Fruit fly (Drosophila melanogaster) whole organism, embryonic: ENCODE data around the gene Rab23.

Source experiments
- CG11398 ChIP-seq: fragments of 200-800 bp; sonication (Bioruptor generic); optimal IDR thresholded peaks from 2 replicates; lab custom pipeline; 2016; ENCODE audit warnings: missing biosample characterization, missing genetic modification characterization
- CG13123 ChIP-seq: fragments of 200-800 bp; sonication (Bioruptor generic); optimal IDR thresholded peaks from 2 replicates; lab custom pipeline; 2016; ENCODE audit warnings: missing biosample characterization, missing genetic modification characterization
- CG13624 ChIP-seq: fragments of 200-800 bp; sonication (Bioruptor generic); optimal IDR thresholded peaks from 2 replicates; lab custom pipeline; 2016; ENCODE audit warnings: missing biosample characterization, missing genetic modification characterization
- CG14860 ChIP-seq: fragments of 200-800 bp; sonication (Bioruptor generic); IDR thresholded peaks from 3 replicates; pipeline ENCODE4 v1.3.6; 2022; ENCODE audit warnings: missing biosample characterization, missing genetic modification characterization; ENCODE audit not compliant: partially characterized antibody
- CG17829 ChIP-seq: fragments of 200-800 bp; optimal IDR thresholded peaks from 2 replicates; lab custom pipeline; 2019; ENCODE audit warnings: missing biosample characterization, mild to moderate bottlenecking, missing genetic modification characterization, moderate library complexity
- CG18011 ChIP-seq: fragments of 200-800 bp; sonication (Bioruptor generic); optimal IDR thresholded peaks from 2 replicates; lab custom pipeline; 2017; ENCODE audit warnings: missing biosample characterization, missing genetic modification characterization, mild to moderate bottlenecking, moderate library complexity, missing genotype
- CG31388 ChIP-seq: fragments of 200-800 bp; sonication (Bioruptor generic); optimal IDR thresholded peaks from 2 replicates; lab custom pipeline; 2016; ENCODE audit warnings: missing biosample characterization, missing genetic modification characterization
- CG31441 ChIP-seq: fragments of 200-800 bp; sonication (Bioruptor generic); IDR thresholded peaks from 2 replicates; pipeline ENCODE4 v1.3.6; 2022; ENCODE audit warnings: missing biosample characterization, missing genetic modification characterization
- CG3407 ChIP-seq: fragments of 200-800 bp; sonication (Bioruptor generic); optimal IDR thresholded peaks from 2 replicates; lab custom pipeline; 2018; ENCODE audit warnings: missing biosample characterization, mild to moderate bottlenecking, missing genetic modification characterization
- CG3995 ChIP-seq: fragments of 200-800 bp; sonication (Bioruptor generic); optimal IDR thresholded peaks from 3 replicates; lab custom pipeline; 2016; ENCODE audit warnings: missing biosample characterization, missing genetic modification characterization
- CG6765 ChIP-seq: fragments of 200-800 bp; sonication (Bioruptor generic); optimal IDR thresholded peaks from 3 replicates; lab custom pipeline; 2017; ENCODE audit warnings: missing biosample characterization, mild to moderate bottlenecking, missing genetic modification characterization
- CG8924 ChIP-seq: fragments of 200-800 bp; optimal IDR thresholded peaks from 3 replicates; lab custom pipeline; 2019; ENCODE audit warnings: missing biosample characterization, mild to moderate bottlenecking, missing genetic modification characterization, moderate library complexity
- CG9727 ChIP-seq: fragments of 200-800 bp; sonication (Bioruptor generic); optimal IDR thresholded peaks from 3 replicates; lab custom pipeline; 2017; ENCODE audit warnings: missing biosample characterization, mild to moderate bottlenecking, missing genetic modification characterization
- CG9932 ChIP-seq: fragments of 200-800 bp; sonication (Bioruptor generic); IDR thresholded peaks from 2 replicates; pipeline ENCODE4 v1.3.6; 2022; ENCODE audit warnings: missing biosample characterization, missing genetic modification characterization
- D19A ChIP-seq: fragments of 200-800 bp; optimal IDR thresholded peaks from 3 replicates; lab custom pipeline; 2019; ENCODE audit warnings: missing biosample characterization, mild to moderate bottlenecking, missing genetic modification characterization, moderate library complexity
- Dad ChIP-seq: fragments of 200-800 bp; sonication (Bioruptor generic); optimal IDR thresholded peaks from 3 replicates; lab custom pipeline; 2016; ENCODE audit warnings: missing biosample characterization, missing genetic modification characterization
- Dfd ChIP-seq, 2 experiments: fragments of >200 bp; optimal IDR thresholded peaks; 2 replicates each; lab custom pipeline; 2017; ENCODE audit warnings: missing biosample characterization in 2 of 2, missing genetic modification characterization in 2 of 2
- Ets65A ChIP-seq: fragments of 200-800 bp; sonication (Bioruptor generic); peaks from one replicate; lab custom pipeline; 2016; ENCODE audit warnings: missing biosample characterization, missing genetic modification characterization
- Fer2 ChIP-seq: fragments of 200-800 bp; sonication (Bioruptor generic); optimal IDR thresholded peaks from 2 replicates; lab custom pipeline; 2018; ENCODE audit warnings: missing biosample characterization, mild to moderate bottlenecking, missing genetic modification characterization, moderate library complexity
- HLH4C ChIP-seq: fragments of 200-800 bp; sonication (Bioruptor generic); IDR thresholded peaks from 3 replicates; pipeline ENCODE4 v1.3.6; 2022; ENCODE audit warnings: missing biosample characterization, missing genetic modification characterization; ENCODE audit not compliant: partially characterized antibody
- Hey ChIP-seq: fragments of 200-800 bp; sonication (Bioruptor generic); optimal IDR thresholded peaks from 3 replicates; lab custom pipeline; 2018; ENCODE audit warnings: missing biosample characterization, mild to moderate bottlenecking, missing genetic modification characterization
- Hr78 ChIP-seq, 2 experiments: fragments of 200-800 bp in 1 of 2; fragments of >200 bp in 1 of 2; sonication (Bioruptor generic) in 1 of 2; optimal IDR thresholded peaks; 2 replicates each; lab custom pipeline; 2017 to 2019; ENCODE audit warnings: missing biosample characterization in 2 of 2, missing genetic modification characterization in 2 of 2, mild to moderate bottlenecking in 1 of 2, moderate library complexity in 1 of 2
- MBD-R2 ChIP-seq: fragments of 200-800 bp; sonication (Bioruptor generic); IDR thresholded peaks from 2 replicates; pipeline ENCODE4 v1.3.6; 2022; ENCODE audit warnings: missing biosample characterization, missing genetic modification characterization
- Nf-YB ChIP-seq: fragments of 200-800 bp; sonication (Bioruptor generic); optimal IDR thresholded peaks from 3 replicates; lab custom pipeline; 2019; ENCODE audit warnings: missing biosample characterization, mild to moderate bottlenecking, missing genetic modification characterization, moderate library complexity
- NfI ChIP-seq: fragments of 200-800 bp; sonication (Bioruptor generic); optimal IDR thresholded peaks from 3 replicates; lab custom pipeline; 2018; ENCODE audit warnings: missing biosample characterization, mild to moderate bottlenecking, missing genetic modification characterization, moderate library complexity
- Oaz ChIP-seq: fragments of 200-800 bp; sonication (Bioruptor generic); IDR thresholded peaks from 2 replicates; pipeline ENCODE4 v1.3.6; 2022; ENCODE audit warnings: missing biosample characterization, missing genetic modification characterization
- TFAM ChIP-seq: fragments of 200-800 bp; sonication (Bioruptor generic); optimal IDR thresholded peaks from 2 replicates; lab custom pipeline; 2017; ENCODE audit warnings: missing biosample characterization, missing genetic modification characterization, inconsistent platforms
- ab ChIP-seq: fragments of 200-800 bp; sonication (Bioruptor generic); optimal IDR thresholded peaks from 2 replicates; lab custom pipeline; 2016; ENCODE audit warnings: missing biosample characterization, missing genetic modification characterization
- bsh ChIP-seq, 2 experiments: fragments of 200-800 bp; sonication (Bioruptor generic); optimal IDR thresholded peaks; 2 replicates each; lab custom pipeline; 2017 to 2018; ENCODE audit warnings: mild to moderate bottlenecking in 2 of 2, missing biosample characterization in 2 of 2, missing genetic modification characterization in 2 of 2, moderate library complexity in 1 of 2
- cad ChIP-seq: fragments of >200 bp; optimal IDR thresholded peaks from 2 replicates; lab custom pipeline; 2017; ENCODE audit warnings: missing biosample characterization, missing genetic modification characterization
- crc ChIP-seq: fragments of 200-800 bp; sonication (Bioruptor generic); optimal IDR thresholded peaks from 2 replicates; lab custom pipeline; 2016; ENCODE audit warnings: missing biosample characterization, missing genetic modification characterization
- croc ChIP-seq: fragments of 200-800 bp; sonication (Bioruptor generic); conservative IDR thresholded peaks from 3 replicates; pipeline ENCODE4 v1.3.6; 2022; ENCODE audit warnings: missing biosample characterization, missing genetic modification characterization
- dimm ChIP-seq: fragments of 200-800 bp; sonication (Bioruptor generic); IDR thresholded peaks from 2 replicates; pipeline ENCODE4 v1.3.6; 2022; ENCODE audit warnings: missing biosample characterization, missing genetic modification characterization
- dmrt99B ChIP-seq: fragments of 200-800 bp; sonication (Bioruptor generic); optimal IDR thresholded peaks from 2 replicates; lab custom pipeline; 2018; ENCODE audit warnings: missing biosample characterization, mild to moderate bottlenecking, missing genetic modification characterization, moderate library complexity
- fru ChIP-seq: fragments of >200 bp; optimal IDR thresholded peaks from 2 replicates; lab custom pipeline; 2017
- grau ChIP-seq: fragments of 200-800 bp; optimal IDR thresholded peaks from 3 replicates; lab custom pipeline; 2019; ENCODE audit warnings: missing biosample characterization, mild to moderate bottlenecking, missing genetic modification characterization, moderate library complexity
- h ChIP-seq: fragments of >200 bp; optimal IDR thresholded peaks from 2 replicates; lab custom pipeline; 2017
- hb ChIP-seq: fragments of 200-800 bp; sonication (Bioruptor generic); IDR thresholded peaks from 3 replicates; pipeline ENCODE4 v1.3.6; 2022; ENCODE audit warnings: missing biosample characterization, missing genetic modification characterization; ENCODE audit not compliant: partially characterized antibody
- ind ChIP-seq: fragments of 200-800 bp; sonication (Bioruptor generic); optimal IDR thresholded peaks from 3 replicates; lab custom pipeline; 2016; ENCODE audit warnings: missing biosample characterization, missing genetic modification characterization
- jing ChIP-seq: fragments of 200-800 bp; sonication (Bioruptor generic); optimal IDR thresholded peaks from 2 replicates; lab custom pipeline; 2018; ENCODE audit warnings: missing biosample characterization, mild to moderate bottlenecking, missing genetic modification characterization
- ken ChIP-seq: fragments of 200-800 bp; sonication (Bioruptor generic); IDR thresholded peaks from 3 replicates; pipeline ENCODE4 v1.3.6; 2022; ENCODE audit warnings: missing biosample characterization, missing genetic modification characterization
- org-1 ChIP-seq: fragments of 200-800 bp; sonication (Bioruptor generic); optimal IDR thresholded peaks from 2 replicates; lab custom pipeline; 2017; ENCODE audit warnings: missing biosample characterization, missing genetic modification characterization
- peb ChIP-seq: fragments of 200-800 bp; sonication (Bioruptor generic); IDR thresholded peaks from 2 replicates; pipeline ENCODE4 v1.3.6; 2022; ENCODE audit warnings: missing biosample characterization, missing genetic modification characterization
- salm ChIP-seq: fragments of 200-800 bp; sonication (Bioruptor generic); optimal IDR thresholded peaks from 2 replicates; lab custom pipeline; 2018; ENCODE audit warnings: missing biosample characterization, mild to moderate bottlenecking, missing genetic modification characterization
- sc ChIP-seq, 3 experiments: fragments of >200 bp in 2 of 3; fragments of 200-800 bp in 1 of 3; sonication (Bioruptor generic) in 1 of 3; optimal IDR thresholded peaks; 2 replicates in 2 of 3; 3 replicates in 1 of 3; lab custom pipeline; 2017; ENCODE audit warnings: mild to moderate bottlenecking in 1 of 3, missing biosample characterization in 1 of 3, missing genetic modification characterization in 1 of 3, missing genetic modification reagents in 1 of 3
- sens ChIP-seq: fragments of 200-800 bp; sonication (Bioruptor generic); peaks from one replicate; lab custom pipeline; 2016; ENCODE audit warnings: missing biosample characterization, missing genetic modification characterization
- stc ChIP-seq: fragments of 200-800 bp; sonication (Bioruptor generic); IDR thresholded peaks from 2 replicates; pipeline ENCODE4 v1.3.6; 2022; ENCODE audit warnings: missing biosample characterization, missing genetic modification characterization
- trem ChIP-seq: fragments of 200-800 bp; optimal IDR thresholded peaks from 3 replicates; lab custom pipeline; 2019; ENCODE audit warnings: missing biosample characterization, mild to moderate bottlenecking, missing genetic modification characterization, moderate library complexity
- vvl ChIP-seq: fragments of 200-800 bp; sonication (Bioruptor generic); IDR thresholded peaks from 2 replicates; pipeline ENCODE4 v1.3.6; 2022; ENCODE audit warnings: missing biosample characterization, missing genetic modification characterization
- zfh1 ChIP-seq: fragments of 200-800 bp; sonication (Bioruptor generic); IDR thresholded peaks from 3 replicates; pipeline ENCODE4 v1.3.6; 2022; ENCODE audit warnings: missing biosample characterization, missing genetic modification characterization

Gene Rab23

DNA sequence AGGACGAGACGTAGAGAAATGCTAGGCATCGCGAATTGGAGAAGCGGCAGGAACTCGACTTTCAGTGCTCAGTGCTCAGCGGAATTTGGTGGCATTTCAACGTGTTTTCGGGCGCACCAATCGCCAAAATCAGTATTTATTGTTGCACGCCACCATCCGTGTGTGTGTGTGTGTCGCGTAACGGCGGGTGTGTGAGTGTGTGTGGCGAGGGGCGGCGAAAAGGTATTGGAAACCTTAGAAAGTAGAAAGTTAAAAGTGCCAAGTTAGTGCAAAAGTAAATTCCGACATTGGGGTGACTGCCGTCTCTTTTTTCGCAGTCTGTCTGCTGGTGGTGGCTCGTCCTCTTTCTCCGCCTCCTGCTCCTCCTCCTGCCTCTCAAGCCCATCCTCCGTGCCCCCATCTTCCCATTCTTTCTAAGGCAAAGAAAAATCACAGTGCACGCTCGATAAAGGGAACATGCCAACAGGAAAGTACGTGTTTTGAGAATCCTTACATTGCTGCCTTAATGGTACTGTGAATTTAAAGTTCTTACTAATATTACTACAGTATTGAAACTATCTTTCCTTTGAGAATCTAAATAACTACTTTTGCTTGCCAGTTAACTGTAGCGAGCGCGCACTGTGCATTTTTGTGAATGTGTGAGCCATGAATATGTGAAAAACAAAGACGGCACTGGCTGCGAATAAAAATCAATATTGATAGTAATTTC, 969 bp upstream of the Rab23 start (continued):
- TF ChIP-seq CG13123 (GFP tag; lab: Kevin White, UChicago), result no peak
- no peak for TF ChIP-seq HLH4C (GFP tag; lab: Robert Waterston, UW)
- TF ChIP-seq NfI (GFP tag; lab: Kevin White, UChicago), result peak; percentile 53
- TF ChIP-seq ab, result no peak
- no peak for TF ChIP-seq trem (tag; lab: Kevin White, UChicago)
- TF ChIP-seq fru (lab: Kevin White, UChicago), result no peak
- peak; percentile 77 for TF ChIP-seq dmrt99B
- no peak for TF ChIP-seq sc (optimal IDR thresholded peaks at IDR 0.05; lab: Kevin White, UChicago)
- no peak for TF ChIP-seq sc (GFP tag; optimal IDR thresholded peaks at IDR 0.05; lab: Kevin White, UChicago)
- TF ChIP-seq crc (GFP tag; lab: Kevin White, UChicago), result no peak
- TF ChIP-seq hb (GFP tag; lab: Robert Waterston, UW), result no peak
- peak; percentile 2 for TF ChIP-seq Fer2 (tag; lab: Kevin White, UChicago)
- peak; percentile 36 for TF ChIP-seq Ets65A (GFP tag; lab: Kevin White, UChicago)
- no peak for TF ChIP-seq CG11398 (GFP tag; lab: Kevin White, UChicago)
- peak; percentile 64 for TF ChIP-seq CG31441
- TF ChIP-seq D19A (tag; lab: Kevin White, UChicago), result peak; percentile 43
- no peak for TF ChIP-seq TFAM (GFP tag; lab: Kevin White, UChicago)
- TF ChIP-seq Hey (tag; lab: Kevin White, UChicago), result no peak
- TF ChIP-seq CG3995 (GFP tag; lab: Kevin White, UChicago), result no peak
- TF ChIP-seq stc (GFP tag; lab: Robert Waterston, UW), result peak; percentile 72
- TF ChIP-seq zfh1 (GFP tag; lab: Robert Waterston, UW), result no peak; the same call in 2 of the 3 replicates
- no peak for TF ChIP-seq h (lab: Kevin White, UChicago)
- peak in 1 of 2 experiments; percentile 45 for TF ChIP-seq bsh (GFP tag; optimal IDR thresholded peaks at IDR 0.05; lab: Kevin White, UChicago)
- TF ChIP-seq CG3407 (GFP tag; lab: Kevin White, UChicago), result no peak
- TF ChIP-seq CG9727, result peak; percentile 45
- peak; percentile 60 for TF ChIP-seq ind
- peak; percentile 27; the same call in 1 of the 2 replicates for TF ChIP-seq CG9932 (GFP tag; lab: Robert Waterston, UW)
- peak; percentile 53 for TF ChIP-seq CG8924 (tag; lab: Kevin White, UChicago)
- TF ChIP-seq vvl, result peak; percentile 65
- TF ChIP-seq Dad (GFP tag; lab: Kevin White, UChicago), result no peak
- TF ChIP-seq CG14860 (GFP tag; lab: Robert Waterston, UW), result no peak
- TF ChIP-seq peb (GFP tag; lab: Robert Waterston, UW), result no peak
- peak; percentile 50 for TF ChIP-seq CG13624 (GFP tag; lab: Kevin White, UChicago)
- peak; percentile 84 for TF ChIP-seq sens (GFP tag; lab: Kevin White, UChicago)
- peak; percentile 94 for TF ChIP-seq grau (tag; lab: Kevin White, UChicago)
- TF ChIP-seq CG6765 (GFP tag; lab: Kevin White, UChicago), result no peak
- TF ChIP-seq org-1, result no peak
- TF ChIP-seq MBD-R2 (GFP tag; lab: Robert Waterston, UW), result peak; percentile 11; the same call in 1 of the 2 replicates
- no peak for TF ChIP-seq Dfd (GFP tag; optimal IDR thresholded peaks at IDR 0.05; lab: Kevin White, UChicago)
- TF ChIP-seq cad (GFP tag; lab: Kevin White, UChicago), result no peak
- no peak for TF ChIP-seq CG31388 (GFP tag; lab: Kevin White, UChicago)
- TF ChIP-seq Nf-YB (GFP tag; lab: Kevin White, UChicago), result no peak
- peak; percentile 40; the same call in 1 of the 3 replicates for TF ChIP-seq ken
- TF ChIP-seq jing (GFP tag; lab: Kevin White, UChicago), result no peak
- TF ChIP-seq CG17829 (tag; lab: Kevin White, UChicago), result peak; percentile 23
- peak; percentile 13; the same call in 1 of the 3 replicates for TF ChIP-seq croc
- TF ChIP-seq Oaz (GFP tag; lab: Robert Waterston, UW), result 0 out of 2 replicates have a peak, but pooled peaks have one; percentile 16
- no peak for TF ChIP-seq salm (tag; lab: Kevin White, UChicago)
- no peak for TF ChIP-seq CG18011 (GFP tag; lab: Kevin White, UChicago)
- TF ChIP-seq Hr78 (GFP tag; optimal IDR thresholded peaks at IDR 0.05; lab: Kevin White, UChicago), result no peak
- TF ChIP-seq dimm (GFP tag; lab: Robert Waterston, UW), result no peak
